Worm (Caenorhabditis elegans) whole organism, L2 larva: ENCODE measurements around the gene F53H2.1.

Experiments used
- C34F6.9 ChIP-seq: fragments of 150-350 bp; optimal IDR thresholded peaks from 2 replicates; lab custom pipeline; 2014; ENCODE audit warnings: missing biosample characterization, missing genetic modification characterization
- F13H6.1 ChIP-seq: sonication (generic microtip); optimal IDR thresholded peaks from 2 replicates; lab custom pipeline; 2016; ENCODE audit warnings: missing genetic modification characterization, missing compliant biosample characterization
- R02D3.7 ChIP-seq: fragments of 150-350 bp; optimal IDR thresholded peaks from 2 replicates; lab custom pipeline; 2014; ENCODE audit warnings: missing biosample characterization, missing genetic modification characterization
- alr-1 ChIP-seq: fragments of 150-350 bp; optimal IDR thresholded peaks from 2 replicates; lab custom pipeline; 2014; ENCODE audit warnings: missing biosample characterization, missing genetic modification characterization
- aly-2 ChIP-seq: fragments of 150-350 bp; optimal IDR thresholded peaks from 2 replicates; lab custom pipeline; 2014; ENCODE audit warnings: missing biosample characterization, missing genetic modification characterization
- ama-1 ChIP-seq: fragments of 150-350 bp; optimal IDR thresholded peaks from 2 replicates; lab custom pipeline; 2018; ENCODE audit warnings: inconsistent platforms
- blmp-1 ChIP-seq: sonication (generic microtip); optimal IDR thresholded peaks from 2 replicates; lab custom pipeline; 2017; ENCODE audit warnings: missing genetic modification characterization, mild to moderate bottlenecking, missing compliant biosample characterization, antibody characterized with exemption, moderate library complexity; ENCODE audit not compliant: insufficient read depth
- ceh-16 ChIP-seq: fragments of 150-350 bp; optimal IDR thresholded peaks from 2 replicates; lab custom pipeline; 2014; ENCODE audit warnings: missing biosample characterization, missing genetic modification characterization
- ceh-82 ChIP-seq: fragments of 150-350 bp; optimal IDR thresholded peaks from 2 replicates; lab custom pipeline; 2014; ENCODE audit warnings: missing biosample characterization, missing genetic modification characterization
- crh-2 ChIP-seq: sonication (generic microtip); optimal IDR thresholded peaks from 2 replicates; lab custom pipeline; 2017; ENCODE audit warnings: missing biosample characterization, missing genetic modification characterization
- dmd-4 ChIP-seq: sonication (generic microtip); optimal IDR thresholded peaks from 2 replicates; lab custom pipeline; 2017; ENCODE audit warnings: missing biosample characterization, missing genetic modification characterization
- egl-27 ChIP-seq: sonication (generic microtip); optimal IDR thresholded peaks from 3 replicates; lab custom pipeline; 2017; ENCODE audit warnings: missing biosample characterization, missing genetic modification reagents, missing genetic modification characterization
- elt-1 ChIP-seq: fragments of 150-350 bp; optimal IDR thresholded peaks from 2 replicates; lab custom pipeline; 2014; ENCODE audit warnings: missing biosample characterization, missing genetic modification characterization
- elt-3 ChIP-seq: sonication (generic microtip); optimal IDR thresholded peaks from 2 replicates; lab custom pipeline; 2017; ENCODE audit warnings: missing biosample characterization, missing genetic modification characterization
- fos-1 ChIP-seq: fragments of 150-350 bp; optimal IDR thresholded peaks from 2 replicates; lab custom pipeline; 2014; ENCODE audit warnings: missing biosample characterization, missing genetic modification characterization
- gmeb-1 ChIP-seq: fragments of 150-350 bp; optimal IDR thresholded peaks from 2 replicates; lab custom pipeline; 2014; ENCODE audit warnings: missing biosample characterization, missing genetic modification characterization
- lin-11 ChIP-seq: fragments of 150-350 bp; sonication (generic microtip); optimal IDR thresholded peaks from 2 replicates; lab custom pipeline; 2014; ENCODE audit warnings: missing biosample characterization, missing genetic modification characterization, inconsistent platforms, mixed read lengths
- lin-13 ChIP-seq: fragments of 150-350 bp; optimal IDR thresholded peaks from 2 replicates; lab custom pipeline; 2014; ENCODE audit warnings: missing biosample characterization, missing genetic modification reagents, missing genetic modification characterization
- lin-39 ChIP-seq: fragments of 150-350 bp; optimal IDR thresholded peaks from 2 replicates; lab custom pipeline; 2014; ENCODE audit warnings: missing biosample characterization, missing genetic modification reagents, missing genetic modification characterization
- lsy-2 ChIP-seq, 2 experiments: fragments of 150-350 bp in 1 of 2; sonication (generic microtip) in 1 of 2; optimal IDR thresholded peaks; 2 replicates each; lab custom pipeline; 2014 to 2017; ENCODE audit warnings: missing biosample characterization in 2 of 2, missing genetic modification characterization in 2 of 2
- mab-5 ChIP-seq: fragments of 150-350 bp; optimal IDR thresholded peaks from 2 replicates; lab custom pipeline; 2014; ENCODE audit warnings: missing biosample characterization, missing genetic modification characterization
- mbf-1 ChIP-seq: sonication (generic microtip); optimal IDR thresholded peaks from 2 replicates; lab custom pipeline; 2017; ENCODE audit warnings: missing biosample characterization, missing genetic modification characterization
- mdl-1 ChIP-seq, 2 experiments: fragments of 150-350 bp in 1 of 2; sonication (generic microtip) in 1 of 2; optimal IDR thresholded peaks; 2 replicates each; lab custom pipeline; 2017; ENCODE audit warnings: missing biosample characterization in 2 of 2, missing genetic modification characterization in 2 of 2
- nhr-10 ChIP-seq: sonication (generic microtip); optimal IDR thresholded peaks from 2 replicates; lab custom pipeline; 2017; ENCODE audit warnings: missing biosample characterization, missing genetic modification characterization
- nhr-11 ChIP-seq: fragments of 150-350 bp; optimal IDR thresholded peaks from 2 replicates; lab custom pipeline; 2014; ENCODE audit warnings: missing biosample characterization, missing genetic modification characterization
- nhr-12 ChIP-seq: fragments of 150-350 bp; optimal IDR thresholded peaks from 2 replicates; lab custom pipeline; 2014; ENCODE audit warnings: missing biosample characterization, missing genetic modification characterization
- nhr-129 ChIP-seq: fragments of 150-350 bp; optimal IDR thresholded peaks from 2 replicates; lab custom pipeline; 2014; ENCODE audit warnings: missing biosample characterization, missing genetic modification characterization
- nhr-21 ChIP-seq: fragments of 150-350 bp; optimal IDR thresholded peaks from 2 replicates; lab custom pipeline; 2014; ENCODE audit warnings: missing biosample characterization, missing genetic modification characterization
- nhr-23 ChIP-seq: fragments of 150-350 bp; optimal IDR thresholded peaks from 2 replicates; lab custom pipeline; 2014; ENCODE audit warnings: missing biosample characterization, missing genetic modification reagents, missing genetic modification characterization
- nhr-237 ChIP-seq: fragments of 150-350 bp; optimal IDR thresholded peaks from 2 replicates; lab custom pipeline; 2014; ENCODE audit warnings: missing biosample characterization, missing genetic modification characterization
- nhr-25 ChIP-seq: fragments of 150-350 bp; sonication (generic microtip); optimal IDR thresholded peaks from 3 replicates; lab custom pipeline; 2014; ENCODE audit warnings: missing biosample characterization, missing genetic modification characterization
- nhr-6 ChIP-seq: fragments of 150-350 bp; optimal IDR thresholded peaks from 2 replicates; lab custom pipeline; 2014; ENCODE audit warnings: missing biosample characterization, missing genetic modification characterization
- nhr-77 ChIP-seq: fragments of 150-350 bp; optimal IDR thresholded peaks from 2 replicates; lab custom pipeline; 2014; ENCODE audit warnings: missing biosample characterization, missing genetic modification characterization
- sem-4 ChIP-seq: fragments of 150-350 bp; optimal IDR thresholded peaks from 2 replicates; lab custom pipeline; 2014; ENCODE audit warnings: missing biosample characterization, missing genetic modification reagents, missing genetic modification characterization
- skn-1 ChIP-seq: sonication (generic microtip); optimal IDR thresholded peaks from 2 replicates; lab custom pipeline; 2017; ENCODE audit warnings: missing biosample characterization, missing genetic modification characterization
- sma-3 ChIP-seq: sonication (generic microtip); optimal IDR thresholded peaks from 2 replicates; lab custom pipeline; 2016; ENCODE audit warnings: missing genetic modification reagents, missing genetic modification characterization, missing compliant biosample characterization
- sma-9 ChIP-seq, 2 experiments: fragments of 150-350 bp in 1 of 2; sonication (generic microtip) in 1 of 2; optimal IDR thresholded peaks; 2 replicates each; lab custom pipeline; 2014 to 2016; ENCODE audit warnings: missing genetic modification characterization in 2 of 2, mild to moderate bottlenecking in 1 of 2, missing biosample characterization in 1 of 2, missing compliant biosample characterization in 1 of 2, missing genetic modification reagents in 1 of 2, moderate library complexity in 1 of 2
- snpc-4 ChIP-seq: fragments of 150-350 bp; optimal IDR thresholded peaks from 2 replicates; lab custom pipeline; 2014; ENCODE audit warnings: missing biosample characterization, missing genetic modification characterization
- unc-39 ChIP-seq: fragments of 150-350 bp; optimal IDR thresholded peaks from 2 replicates; lab custom pipeline; 2014; ENCODE audit warnings: missing biosample characterization, missing genetic modification characterization
- unc-55 ChIP-seq: fragments of 150-350 bp; sonication (generic microtip); optimal IDR thresholded peaks from 3 replicates; lab custom pipeline; 2014; ENCODE audit warnings: missing biosample characterization, missing genetic modification reagents, missing genetic modification characterization
- unc-62 ChIP-seq: fragments of 150-350 bp; optimal IDR thresholded peaks from 2 replicates; lab custom pipeline; 2014; ENCODE audit warnings: missing biosample characterization, missing genetic modification reagents, missing genetic modification characterization
- zag-1 ChIP-seq: fragments of 150-350 bp; optimal IDR thresholded peaks from 2 replicates; lab custom pipeline; 2014; ENCODE audit warnings: missing biosample characterization, missing genetic modification characterization
- ztf-1 ChIP-seq: fragments of 200-800 bp; sonication (Bioruptor generic); conservative IDR thresholded peaks from 2 replicates; pipeline ENCODE4 v1.3.6; 2022; ENCODE audit warnings: missing genetic modification characterization, missing compliant biosample characterization
- ztf-11 ChIP-seq: sonication (generic microtip); optimal IDR thresholded peaks from 2 replicates; lab custom pipeline; 2017; ENCODE audit warnings: missing biosample characterization, missing genetic modification characterization

The F53H2.1 gene

DNA sequence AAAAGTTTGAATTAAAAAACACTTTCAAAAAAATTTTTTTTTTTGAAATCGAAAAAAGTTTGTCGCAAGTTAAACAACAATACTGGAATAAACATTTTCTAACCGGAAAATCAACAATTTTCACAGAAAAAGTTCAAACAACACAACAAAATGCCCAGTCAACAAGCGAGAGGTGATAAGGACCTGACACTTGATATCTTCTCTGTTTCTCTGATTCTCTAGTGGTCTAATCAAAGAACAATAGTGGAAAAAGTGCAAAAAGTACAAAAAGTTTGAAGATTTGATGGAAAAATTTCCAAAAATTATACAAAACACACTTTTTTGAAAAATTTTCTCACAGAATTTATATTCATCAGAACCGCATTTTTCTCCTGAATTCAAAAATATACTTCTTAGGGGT, 35.9 kb downstream of the F53H2.1 start:
- TF ChIP-seq ztf-11 (tag; lab: Kevin White, UChicago) (no peak), lin-13 (GFP tag; lab: Kevin White, UChicago) (no peak), lin-11 (tag; lab: Kevin White, UChicago) (no peak), nhr-23 (no peak), lsy-2 (tag; optimal IDR thresholded peaks at IDR 0.05; lab: Kevin White, UChicago) (peak in 1 of 2 experiments; percentile 15), blmp-1 (no peak), F13H6.1 (tag; lab: Kevin White, UChicago) (peak; percentile 8), mdl-1 (tag; optimal IDR thresholded peaks at IDR 0.05; lab: Kevin White, UChicago) (no peak), unc-39 (tag; lab: Kevin White, UChicago) (no peak), fos-1 (peak; percentile 71), egl-27 (no peak), ama-1 (lab: Kevin White, UChicago) (no peak), crh-2 (tag; lab: Kevin White, UChicago) (no peak), mbf-1 (tag; lab: Kevin White, UChicago) (no peak), aly-2 (tag; lab: Kevin White, UChicago) (no peak), sma-9 (GFP tag; optimal IDR thresholded peaks at IDR 0.05; lab: Kevin White, UChicago) (peak; percentile 82), sma-9 (tag; optimal IDR thresholded peaks at IDR 0.05; lab: Kevin White, UChicago) (no peak), nhr-21 (tag; lab: Kevin White, UChicago) (peak; percentile 4), ceh-16 (no peak)

DNA sequence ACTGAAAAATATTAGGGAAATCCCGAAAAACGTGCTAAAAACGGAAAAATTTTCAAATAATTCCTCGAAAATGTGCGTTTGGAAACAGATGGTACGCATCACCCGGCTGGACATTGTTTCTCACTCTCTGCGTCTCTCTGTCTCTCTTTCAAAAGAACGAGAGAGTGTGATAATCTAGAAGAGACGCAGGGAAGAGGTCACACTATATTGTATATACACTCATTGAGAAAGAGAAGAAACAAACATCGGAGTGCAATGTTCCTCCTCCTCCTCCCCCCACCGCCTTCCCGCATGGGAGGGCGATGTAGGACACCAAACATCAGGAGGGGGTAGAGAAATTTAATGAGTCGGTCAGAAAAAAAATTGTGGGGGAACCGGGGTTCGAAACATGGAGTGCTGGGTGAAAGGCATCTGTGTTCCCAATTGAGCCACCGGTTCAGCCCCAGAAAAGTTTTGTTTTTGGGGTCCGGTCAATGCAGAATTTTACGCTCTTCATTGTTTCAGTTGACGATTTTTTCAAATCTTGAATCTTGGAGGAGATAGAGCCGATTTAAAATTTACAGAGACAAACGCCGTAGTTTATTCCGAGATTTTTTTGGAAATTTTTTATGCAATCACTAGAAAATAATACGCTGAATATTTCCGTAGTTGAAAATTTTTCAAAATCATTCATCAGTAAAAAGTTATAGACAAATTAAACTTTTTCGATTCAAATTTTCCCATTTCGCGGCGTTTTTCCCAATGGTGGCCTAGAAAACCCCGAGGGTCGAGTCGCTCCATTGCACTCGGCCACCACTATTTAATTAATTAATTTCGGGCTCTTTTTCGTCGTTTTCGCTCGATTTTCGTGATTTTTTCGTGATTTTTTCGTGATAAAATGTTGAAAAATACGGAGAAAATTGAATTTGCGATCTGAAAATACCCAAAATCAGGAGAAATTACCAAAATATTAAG, 37.0 kb downstream of the F53H2.1 start:
- TF ChIP-seq fos-1, result peak; percentile 60
- TF ChIP-seq mab-5 (tag; lab: Kevin White, UChicago), result no peak
- TF ChIP-seq R02D3.7, result no peak
- TF ChIP-seq snpc-4 (tag; lab: Kevin White, UChicago), result peak; percentile 19
- TF ChIP-seq ztf-1 (GFP tag; lab: Robert Waterston, UW), result no peak
- peak; percentile 49 for TF ChIP-seq egl-27
- TF ChIP-seq nhr-237 (tag; lab: Kevin White, UChicago), result no peak
- TF ChIP-seq unc-39 (tag; lab: Kevin White, UChicago), result no peak
- TF ChIP-seq alr-1, result no peak
- TF ChIP-seq lsy-2 (tag; optimal IDR thresholded peaks at IDR 0.05; lab: Kevin White, UChicago), result peak; percentile 27 to 47
- peak; percentile 39 for TF ChIP-seq sma-3
- no peak for TF ChIP-seq lin-11 (tag; lab: Kevin White, UChicago)
- TF ChIP-seq nhr-77 (tag; lab: Kevin White, UChicago), result no peak
- TF ChIP-seq elt-3, result no peak
- no peak for TF ChIP-seq ama-1 (lab: Kevin White, UChicago)
- TF ChIP-seq elt-1 (tag; lab: Kevin White, UChicago), result no peak
- no peak for TF ChIP-seq unc-62
- TF ChIP-seq F13H6.1 (tag; lab: Kevin White, UChicago), result peak; percentile 75
- peak; percentile 66 for TF ChIP-seq nhr-25
- peak; percentile 28 for TF ChIP-seq crh-2 (tag; lab: Kevin White, UChicago)
- TF ChIP-seq dmd-4 (tag; lab: Kevin White, UChicago), result no peak
- no peak for TF ChIP-seq nhr-10 (tag; lab: Kevin White, UChicago)
- no peak for TF ChIP-seq zag-1 (tag; lab: Kevin White, UChicago)
- TF ChIP-seq sem-4 (tag; lab: Kevin White, UChicago), result peak; percentile 6
- TF ChIP-seq nhr-129 (tag; lab: Kevin White, UChicago), result peak; percentile 45
- no peak for TF ChIP-seq nhr-12 (tag; lab: Kevin White, UChicago)
- no peak for TF ChIP-seq aly-2 (tag; lab: Kevin White, UChicago)
- peak; percentile 86 for TF ChIP-seq gmeb-1 (tag; lab: Kevin White, UChicago)
- TF ChIP-seq ztf-11 (tag; lab: Kevin White, UChicago), result no peak
- no peak for TF ChIP-seq nhr-11 (tag; lab: Kevin White, UChicago)
- no peak for TF ChIP-seq lin-39 (tag; lab: Kevin White, UChicago)
- peak; percentile 48 for TF ChIP-seq lin-13 (GFP tag; lab: Kevin White, UChicago)
- TF ChIP-seq skn-1, result no peak
- peak; percentile 53 for TF ChIP-seq C34F6.9 (tag; lab: Kevin White, UChicago)
- TF ChIP-seq mbf-1 (tag; lab: Kevin White, UChicago), result no peak
- TF ChIP-seq nhr-21 (tag; lab: Kevin White, UChicago), result peak; percentile 39
- TF ChIP-seq blmp-1, result peak; percentile 48
- peak in 1 of 2 experiments; percentile 38 for TF ChIP-seq mdl-1 (tag; optimal IDR thresholded peaks at IDR 0.05; lab: Kevin White, UChicago)
- peak; percentile 96 for TF ChIP-seq sma-9 (GFP tag; optimal IDR thresholded peaks at IDR 0.05; lab: Kevin White, UChicago)
- TF ChIP-seq sma-9 (tag; optimal IDR thresholded peaks at IDR 0.05; lab: Kevin White, UChicago), result no peak
- no peak for TF ChIP-seq ceh-82 (tag; lab: Kevin White, UChicago)
- no peak for TF ChIP-seq nhr-23
- TF ChIP-seq unc-55, result peak; percentile 72
- peak; percentile 30 for TF ChIP-seq nhr-6
